Fruit fly (Drosophila melanogaster): ENCODE results near the gene CG5026.
A peak's percentile ranks its signal among the peaks of the same experiment; 100 is the strongest.

CG5026 gene

dm6 chr3L:8956669-8957068, 11.7 kb upstream of the CG5026 start, which contains the start of gene mRpL12 (continued):
- TF ChIP-seq Dek (tag; optimal IDR thresholded peaks at IDR 0.05) (no peak), twi (tag; optimal IDR thresholded peaks at IDR 0.05) (peak; percentile 14), bowl (GFP tag; IDR thresholded peaks at IDR 0.05) (no peak), danr (GFP tag; IDR thresholded peaks at IDR 0.05) (no peak), her (GFP tag; optimal IDR thresholded peaks at IDR 0.05) (no peak), CG9215 (GFP tag; IDR thresholded peaks at IDR 0.05) (peak; percentile 99), CG18599 (GFP tag; optimal IDR thresholded peaks at IDR 0.05) (no peak), CG13624 (GFP tag; optimal IDR thresholded peaks at IDR 0.05) (no peak), MBD-R2 (GFP tag; IDR thresholded peaks at IDR 0.05) (peak; percentile 77), wdn (GFP tag; IDR thresholded peaks at IDR 0.05) (no peak), h (optimal IDR thresholded peaks at IDR 0.05) (no peak), Camta (GFP tag; optimal IDR thresholded peaks at IDR 0.05) (no peak), Usf (GFP tag; optimal IDR thresholded peaks at IDR 0.05) (no peak), Hr78 (GFP tag; optimal IDR thresholded peaks at IDR 0.05) (no peak), CG1602 (GFP tag; optimal IDR thresholded peaks at IDR 0.05) (no peak), cato (GFP tag; optimal IDR thresholded peaks at IDR 0.05; ENCODE audit: borderline replicate concordance) (no peak), HLH54F (GFP tag; optimal IDR thresholded peaks at IDR 0.05) (no peak), cad (GFP tag; optimal IDR thresholded peaks at IDR 0.05) (no peak), CG12236 (GFP tag; optimal IDR thresholded peaks at IDR 0.05) (no peak), Atf6 (GFP tag; IDR thresholded peaks at IDR 0.05) (no peak), CG12219 (GFP tag; optimal IDR thresholded peaks at IDR 0.05) (no peak), psq (GFP tag; optimal IDR thresholded peaks at IDR 0.05) (no peak), CG10209 (GFP tag; optimal IDR thresholded peaks at IDR 0.05) (no peak), Ravus (GFP tag; IDR thresholded peaks at IDR 0.05) (no peak), Lim3 (GFP tag; IDR thresholded peaks at IDR 0.05) (no peak), Doc3 (GFP tag; IDR thresholded peaks at IDR 0.05; ENCODE audit: partially characterized antibody) (no peak), gsb (GFP tag; IDR thresholded peaks at IDR 0.05) (no peak), CG14860 (GFP tag; IDR thresholded peaks at IDR 0.05; ENCODE audit: partially characterized antibody) (no peak), Taf1 (GFP tag; IDR thresholded peaks at IDR 0.05) (no peak; the same call in 1 of the 2 replicates), CG6272 (GFP tag; IDR thresholded peaks at IDR 0.05) (no peak), bigmax (GFP tag; optimal IDR thresholded peaks at IDR 0.05) (peak; percentile 90), ttk (GFP tag; IDR thresholded peaks at IDR 0.05) (no peak), CG6791 (GFP tag; IDR thresholded peaks at IDR 0.05; ENCODE audit: partially characterized antibody) (peak; percentile 26; the same call in 1 of the 3 replicates), Kr (GFP tag; optimal IDR thresholded peaks at IDR 0.05) (no peak), CG8478 (optimal IDR thresholded peaks at IDR 0.05) (no peak), CG4854 (GFP tag; optimal IDR thresholded peaks at IDR 0.05) (no peak), CG14050 (GFP tag; IDR thresholded peaks at IDR 0.05) (no peak), CG1832 (GFP tag; optimal IDR thresholded peaks at IDR 0.05) (no peak), CG18011 (GFP tag; optimal IDR thresholded peaks at IDR 0.05) (no peak), CG1647 (GFP tag; optimal IDR thresholded peaks at IDR 0.05) (no peak), az2 (GFP tag; optimal IDR thresholded peaks at IDR 0.05) (no peak), emc (GFP tag; optimal IDR thresholded peaks at IDR 0.05) (no peak), hkb (optimal IDR thresholded peaks at IDR 0.05) (no peak), hkb (GFP tag; IDR thresholded peaks at IDR 0.05) (no peak), Hand (GFP tag; optimal IDR thresholded peaks at IDR 0.05) (no peak), CG10959 (GFP tag; IDR thresholded peaks at IDR 0.05) (no peak), CG3995 (GFP tag; optimal IDR thresholded peaks at IDR 0.05) (peak; percentile 52), CG10431 (GFP tag; optimal IDR thresholded peaks at IDR 0.05) (no peak), Dll (GFP tag; IDR thresholded peaks at IDR 0.05; ENCODE audit: partially characterized antibody) (peak; percentile 52; the same call in 1 of the 4 replicates), CG10366 (GFP tag; IDR thresholded peaks at IDR 0.05) (no peak), vvl (GFP tag; IDR thresholded peaks at IDR 0.05) (no peak), fu2 (GFP tag; optimal IDR thresholded peaks at IDR 0.05) (no peak), E2f1 (GFP tag; IDR thresholded peaks at IDR 0.05) (no peak), ac (GFP tag; optimal IDR thresholded peaks at IDR 0.05) (no peak)
